Fruit fly (Drosophila melanogaster) whole organism, embryonic: ENCODE results near the gene Fit2.

ENCODE experiments used
- Aef1 ChIP-seq: fragments of 200-800 bp; sonication (Bioruptor generic); IDR thresholded peaks from 3 replicates; pipeline ENCODE4 v1.3.6; 2022; ENCODE audit warnings: missing biosample characterization, missing genetic modification characterization
- CG12104 ChIP-seq: fragments of 200-800 bp; sonication (Bioruptor generic); optimal IDR thresholded peaks from 3 replicates; lab custom pipeline; 2016; ENCODE audit warnings: missing biosample characterization, missing genetic modification characterization
- CG12659 ChIP-seq: fragments of 200-800 bp; sonication (Bioruptor generic); optimal IDR thresholded peaks from 3 replicates; lab custom pipeline; 2017; ENCODE audit warnings: mild to moderate bottlenecking, missing biosample characterization, missing genetic modification reagents, missing genetic modification characterization
- CG13775 ChIP-seq: fragments of 200-800 bp; sonication (Bioruptor generic); optimal IDR thresholded peaks from 3 replicates; lab custom pipeline; 2017; ENCODE audit warnings: missing biosample characterization, mild to moderate bottlenecking, missing genetic modification characterization
- CG2120 ChIP-seq: fragments of 200-800 bp; sonication (Bioruptor generic); optimal IDR thresholded peaks from 3 replicates; lab custom pipeline; 2016; ENCODE audit warnings: missing biosample characterization, missing genetic modification characterization
- CG30020 ChIP-seq: fragments of 200-800 bp; optimal IDR thresholded peaks from 2 replicates; lab custom pipeline; 2019; ENCODE audit warnings: missing biosample characterization, mild to moderate bottlenecking, missing genetic modification characterization, moderate library complexity
- CG30403 ChIP-seq: fragments of 200-800 bp; sonication (Bioruptor generic); optimal IDR thresholded peaks from 3 replicates; lab custom pipeline; 2016; ENCODE audit warnings: missing biosample characterization, missing genetic modification characterization
- CG32532 ChIP-seq: fragments of 200-800 bp; sonication (Bioruptor generic); IDR thresholded peaks from 2 replicates; pipeline ENCODE4 v1.3.6; 2022; ENCODE audit warnings: missing biosample characterization, missing genetic modification characterization
- CG3847 ChIP-seq: fragments of 200-800 bp; sonication (Bioruptor generic); IDR thresholded peaks from 2 replicates; pipeline ENCODE4 v1.3.6; 2022; ENCODE audit warnings: missing biosample characterization, missing genetic modification characterization
- CG4424 ChIP-seq: fragments of 200-800 bp; sonication (Bioruptor generic); optimal IDR thresholded peaks from 3 replicates; lab custom pipeline; 2016; ENCODE audit warnings: missing biosample characterization, missing genetic modification characterization
- CG4617 ChIP-seq: fragments of 200-800 bp; sonication (Bioruptor generic); optimal IDR thresholded peaks from 3 replicates; lab custom pipeline; 2016; ENCODE audit warnings: missing biosample characterization, missing genetic modification characterization, borderline replicate concordance
- CG7928 ChIP-seq: fragments of 200-800 bp; sonication (Bioruptor generic); optimal IDR thresholded peaks from 2 replicates; lab custom pipeline; 2017; ENCODE audit warnings: missing biosample characterization, mild to moderate bottlenecking, missing genetic modification characterization
- CG9797 ChIP-seq: fragments of 200-800 bp; sonication (Bioruptor generic); optimal IDR thresholded peaks from 3 replicates; lab custom pipeline; 2018; ENCODE audit warnings: missing biosample characterization, mild to moderate bottlenecking, missing genetic modification characterization
- Dad ChIP-seq: fragments of 200-800 bp; sonication (Bioruptor generic); optimal IDR thresholded peaks from 3 replicates; lab custom pipeline; 2016; ENCODE audit warnings: missing biosample characterization, missing genetic modification characterization
- Dll ChIP-seq: fragments of 200-800 bp; sonication (Bioruptor generic); IDR thresholded peaks from 4 replicates; pipeline ENCODE4 v1.3.6; 2022; ENCODE audit warnings: missing biosample characterization, missing genetic modification characterization; ENCODE audit not compliant: partially characterized antibody
- Dp ChIP-seq: fragments of 200-800 bp; sonication (Bioruptor generic); optimal IDR thresholded peaks from 2 replicates; lab custom pipeline; 2018; ENCODE audit warnings: missing biosample characterization, mild to moderate bottlenecking, missing genetic modification characterization, moderate library complexity
- E2f2 ChIP-seq: fragments of 200-800 bp; sonication (Bioruptor generic); IDR thresholded peaks from 2 replicates; pipeline ENCODE4 v1.3.6; 2022; ENCODE audit warnings: missing biosample characterization, missing genetic modification characterization
- GATAe ChIP-seq: fragments of 200-800 bp; sonication (Bioruptor generic); conservative IDR thresholded peaks from 2 replicates; pipeline ENCODE4 v1.3.6; 2022; ENCODE audit warnings: missing biosample characterization, missing genetic modification characterization
- Lhr ChIP-seq: fragments of 200-800 bp; sonication (Bioruptor generic); optimal IDR thresholded peaks from 3 replicates; lab custom pipeline; 2017; ENCODE audit warnings: mild to moderate bottlenecking, missing biosample characterization, missing genetic modification reagents, missing genetic modification characterization
- MESR4 ChIP-seq: fragments of 200-800 bp; sonication (Bioruptor generic); optimal IDR thresholded peaks from 2 replicates; lab custom pipeline; 2018; ENCODE audit warnings: missing biosample characterization, mild to moderate bottlenecking, missing genetic modification characterization, moderate library complexity
- Med ChIP-seq: fragments of 200-800 bp; sonication (Bioruptor generic); peaks from one replicate; lab custom pipeline; 2016; ENCODE audit warnings: missing biosample characterization, missing genetic modification characterization, mild to moderate bottlenecking, inconsistent platforms, moderate library complexity
- Optix ChIP-seq: fragments of 200-800 bp; sonication (Bioruptor generic); IDR thresholded peaks from 3 replicates; pipeline ENCODE4 v1.3.6; 2022; ENCODE audit warnings: missing biosample characterization, missing genetic modification characterization
- Pdp1 ChIP-seq, 2 experiments: fragments of 200-800 bp; sonication (Bioruptor generic); optimal IDR thresholded peaks; 3 replicates each; lab custom pipeline; 2016; ENCODE audit warnings: missing biosample characterization in 2 of 2, missing genetic modification characterization in 2 of 2, mild to moderate bottlenecking in 1 of 2, moderate library complexity in 1 of 2
- Stat92E ChIP-seq, 3 experiments: fragments of >200 bp in 2 of 3; fragments of 200-800 bp in 1 of 3; sonication (Bioruptor generic) in 1 of 3; optimal IDR thresholded peaks; 2 replicates each; lab custom pipeline; 2017 to 2019; ENCODE audit warnings: missing biosample characterization in 3 of 3, missing genetic modification characterization in 3 of 3, mild to moderate bottlenecking in 1 of 3, moderate library complexity in 1 of 3
- TFAM ChIP-seq: fragments of 200-800 bp; sonication (Bioruptor generic); optimal IDR thresholded peaks from 2 replicates; lab custom pipeline; 2017; ENCODE audit warnings: missing biosample characterization, missing genetic modification characterization, inconsistent platforms
- Trl ChIP-seq, 3 experiments: fragments of >200 bp in 2 of 3; fragments of 200-800 bp in 1 of 3; sonication (Bioruptor generic) in 1 of 3; optimal IDR thresholded peaks; 2 replicates in 1 of 3; 3 replicates in 2 of 3; lab custom pipeline; 2016 to 2017; ENCODE audit warnings: missing biosample characterization in 1 of 3, missing genetic modification characterization in 1 of 3
- YL-1 ChIP-seq: fragments of 200-800 bp; sonication (Bioruptor generic); optimal IDR thresholded peaks from 3 replicates; lab custom pipeline; 2017; ENCODE audit warnings: missing biosample characterization, mild to moderate bottlenecking, missing genetic modification characterization
- ac ChIP-seq: fragments of 200-800 bp; sonication (Bioruptor generic); optimal IDR thresholded peaks from 3 replicates; lab custom pipeline; 2017; ENCODE audit warnings: missing biosample characterization, mild to moderate bottlenecking, missing genetic modification characterization
- ase ChIP-seq: fragments of 200-800 bp; sonication (Bioruptor generic); IDR thresholded peaks from 3 replicates; pipeline ENCODE4 v1.3.6; 2022; ENCODE audit warnings: missing biosample characterization, missing genetic modification characterization
- cg ChIP-seq: fragments of 200-800 bp; sonication (Bioruptor generic); optimal IDR thresholded peaks from 3 replicates; lab custom pipeline; 2019; ENCODE audit warnings: missing biosample characterization, mild to moderate bottlenecking, missing genetic modification characterization, moderate library complexity
- chif ChIP-seq, 2 experiments: fragments of 200-800 bp; sonication (Bioruptor generic); optimal IDR thresholded peaks; 3 replicates each; lab custom pipeline; 2016; ENCODE audit warnings: missing biosample characterization in 2 of 2, missing genetic modification characterization in 2 of 2
- crp ChIP-seq, 2 experiments: fragments of 200-800 bp; sonication (Bioruptor generic); optimal IDR thresholded peaks; 2 replicates in 1 of 2; 3 replicates in 1 of 2; lab custom pipeline; 2017; ENCODE audit warnings: missing biosample characterization in 2 of 2, missing genetic modification characterization in 2 of 2, mild to moderate bottlenecking in 1 of 2, moderate library complexity in 1 of 2
- dm ChIP-seq: fragments of 200-800 bp; sonication (Bioruptor generic); optimal IDR thresholded peaks from 3 replicates; lab custom pipeline; 2016; ENCODE audit warnings: missing biosample characterization, missing genetic modification characterization
- dpn ChIP-seq, 2 experiments: fragments of 200-800 bp; sonication (Bioruptor generic); optimal IDR thresholded peaks; 3 replicates each; lab custom pipeline; 2016; ENCODE audit warnings: missing biosample characterization in 2 of 2, missing genetic modification characterization in 2 of 2
- gcm ChIP-seq: fragments of 200-800 bp; sonication (Bioruptor generic); optimal IDR thresholded peaks from 2 replicates; lab custom pipeline; 2019; ENCODE audit warnings: missing biosample characterization, mild to moderate bottlenecking, missing genetic modification characterization, moderate library complexity
- hth ChIP-seq: fragments of >200 bp; optimal IDR thresholded peaks from 2 replicates; lab custom pipeline; 2017; ENCODE audit warnings: inconsistent platforms
- jumu ChIP-seq: fragments of 200-800 bp; sonication (Bioruptor generic); optimal IDR thresholded peaks from 3 replicates; lab custom pipeline; 2016; ENCODE audit warnings: missing biosample characterization, missing genetic modification characterization
- ken ChIP-seq: fragments of 200-800 bp; sonication (Bioruptor generic); IDR thresholded peaks from 3 replicates; pipeline ENCODE4 v1.3.6; 2022; ENCODE audit warnings: missing biosample characterization, missing genetic modification characterization
- lmd ChIP-seq: fragments of 200-800 bp; sonication (Bioruptor generic); IDR thresholded peaks from 2 replicates; pipeline ENCODE4 v1.3.6; 2022; ENCODE audit warnings: missing biosample characterization, missing genetic modification characterization
- nerfin-1 ChIP-seq: fragments of 200-800 bp; sonication (Bioruptor generic); optimal IDR thresholded peaks from 3 replicates; lab custom pipeline; 2019; ENCODE audit warnings: missing biosample characterization, mild to moderate bottlenecking, missing genetic modification characterization, moderate library complexity
- nmo ChIP-seq: fragments of 200-800 bp; sonication (Bioruptor generic); optimal IDR thresholded peaks from 2 replicates; lab custom pipeline; 2018; ENCODE audit warnings: missing biosample characterization, mild to moderate bottlenecking, missing genetic modification characterization, moderate library complexity
- otp ChIP-seq: fragments of 200-800 bp; sonication (Bioruptor generic); IDR thresholded peaks from 3 replicates; pipeline ENCODE4, ENCODE4 v1.3.6; 2022; ENCODE audit warnings: missing biosample characterization, missing genetic modification characterization
- pros ChIP-seq: fragments of 200-800 bp; sonication (Bioruptor generic); optimal IDR thresholded peaks from 3 replicates; lab custom pipeline; 2019; ENCODE audit warnings: missing biosample characterization, mild to moderate bottlenecking, missing genetic modification characterization, moderate library complexity
- row ChIP-seq: fragments of 200-800 bp; sonication (Bioruptor generic); IDR thresholded peaks from 3 replicates; pipeline ENCODE4 v1.3.6; 2022; ENCODE audit warnings: missing biosample characterization, missing genetic modification characterization
- sens ChIP-seq: fragments of 200-800 bp; sonication (Bioruptor generic); peaks from one replicate; lab custom pipeline; 2016; ENCODE audit warnings: missing biosample characterization, missing genetic modification characterization
- tgo ChIP-seq: fragments of 200-800 bp; sonication (Bioruptor generic); IDR thresholded peaks from 3 replicates; pipeline ENCODE4 v1.3.6; 2022; ENCODE audit warnings: missing biosample characterization, missing genetic modification characterization
- unc-4 ChIP-seq: fragments of 200-800 bp; sonication (Bioruptor generic); IDR thresholded peaks from 2 replicates; pipeline ENCODE4 v1.3.6; 2022; ENCODE audit warnings: missing biosample characterization, missing genetic modification characterization; ENCODE audit not compliant: partially characterized antibody
- vnd ChIP-seq: fragments of 200-800 bp; sonication (Bioruptor generic); IDR thresholded peaks from 3 replicates; pipeline ENCODE4 v1.3.6; 2022; ENCODE audit warnings: missing biosample characterization, missing genetic modification characterization; ENCODE audit not compliant: partially characterized antibody

Fit2 gene

DNA sequence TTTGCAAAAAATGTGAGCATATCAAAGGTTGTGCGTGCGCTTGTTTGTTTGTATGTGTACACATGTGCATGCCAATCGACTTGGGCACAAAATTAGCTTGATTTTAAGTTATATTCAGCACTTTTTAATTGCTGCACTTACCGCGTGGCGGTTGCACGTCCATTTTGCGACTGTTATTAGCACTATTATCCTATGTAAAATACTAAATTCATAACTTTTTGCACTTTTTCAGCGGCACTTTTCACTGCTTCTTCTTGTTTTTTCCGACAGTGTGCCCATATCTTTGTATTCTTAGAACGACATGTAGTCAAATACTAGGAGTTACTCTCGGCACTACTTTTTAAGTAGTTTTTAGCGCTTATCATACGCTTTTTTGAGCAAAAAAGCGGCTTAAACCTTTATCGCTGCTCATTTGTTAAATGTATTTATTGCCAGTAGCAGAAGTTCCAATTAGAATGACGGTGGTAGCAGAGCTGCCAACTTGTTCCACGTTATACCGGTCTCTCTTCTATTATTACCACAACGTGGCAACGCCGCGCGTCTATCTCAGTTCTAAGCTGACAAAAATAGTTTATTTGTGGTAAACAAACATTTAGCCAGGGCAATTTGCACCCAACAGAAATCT, 18.3 kb downstream of the Fit2 start, which contains the start of the genes scaf6 and Papst2 (continued):
- peak in 1 of 3 experiments; percentile 35 for TF ChIP-seq Stat92E (GFP tag; optimal IDR thresholded peaks at IDR 0.05; lab: Kevin White, UChicago)
- peak; percentile 48 for TF ChIP-seq CG30020 (tag; lab: Kevin White, UChicago)
- peak; percentile 82 for TF ChIP-seq CG9797 (GFP tag; lab: Kevin White, UChicago)
- TF ChIP-seq CG7928: no peak
- peak; percentile 67 for TF ChIP-seq Med (GFP tag; lab: Kevin White, UChicago)
- 0 out of 3 replicates have a peak, but pooled peaks have one; percentile 13 for TF ChIP-seq ken (GFP tag; lab: Robert Waterston, UW)
- peak; percentile 70 for TF ChIP-seq MESR4
- TF ChIP-seq Dll: peak; percentile 53; the same call in 2 of the 4 replicates
- TF ChIP-seq dpn (GFP tag; optimal IDR thresholded peaks at IDR 0.05; lab: Kevin White, UChicago): peak in 1 of 2 experiments; percentile 6
- peak; percentile 38; the same call in 1 of the 2 replicates for TF ChIP-seq E2f2 (GFP tag; lab: Robert Waterston, UW)
- TF ChIP-seq Pdp1 (GFP tag; optimal IDR thresholded peaks at IDR 0.05; lab: Kevin White, UChicago): peak; percentile 15 to 31
- TF ChIP-seq chif (GFP tag; optimal IDR thresholded peaks at IDR 0.05; lab: Kevin White, UChicago): peak in 1 of 2 experiments; percentile 5
- peak; percentile 66 for TF ChIP-seq cg (GFP tag; lab: Kevin White, UChicago)
- TF ChIP-seq Lhr: peak; percentile 65
- TF ChIP-seq lmd (GFP tag; lab: Robert Waterston, UW): no peak
- peak; percentile 74 for TF ChIP-seq sens (GFP tag; lab: Kevin White, UChicago)
- peak in 1 of 2 experiments; percentile 5 for TF ChIP-seq crp (GFP tag; optimal IDR thresholded peaks at IDR 0.05; lab: Kevin White, UChicago)
- no peak for TF ChIP-seq ac (GFP tag; lab: Kevin White, UChicago)
- peak; percentile 65 for TF ChIP-seq nmo (GFP tag; lab: Kevin White, UChicago)
- TF ChIP-seq otp (GFP tag; lab: Robert Waterston, UW): no peak
- TF ChIP-seq Dad (GFP tag; lab: Kevin White, UChicago): no peak
- TF ChIP-seq jumu (GFP tag; lab: Kevin White, UChicago): peak; percentile 13
- no peak for TF ChIP-seq hth
- TF ChIP-seq GATAe (GFP tag; lab: Robert Waterston, UW): 0 out of 2 replicates have a peak, but pooled peaks have one; percentile 24
- peak; percentile 75 for TF ChIP-seq CG12659 (GFP tag; lab: Kevin White, UChicago)
- TF ChIP-seq pros: no peak
- peak; percentile 41 for TF ChIP-seq row
- TF ChIP-seq Aef1 (GFP tag; lab: Robert Waterston, UW): no peak
- peak; percentile 8; the same call in 1 of the 2 replicates for TF ChIP-seq CG32532 (GFP tag; lab: Robert Waterston, UW)
- peak; percentile 79 for TF ChIP-seq CG3847 (GFP tag; lab: Robert Waterston, UW)
- no peak for TF ChIP-seq nerfin-1
- TF ChIP-seq gcm: peak; percentile 29
- no peak for TF ChIP-seq Optix
- peak; percentile 85 for TF ChIP-seq YL-1
- peak; percentile 19 for TF ChIP-seq CG13775 (GFP tag; lab: Kevin White, UChicago)
- TF ChIP-seq CG12104: peak; percentile 10
- TF ChIP-seq unc-4 (GFP tag; lab: Robert Waterston, UW): 0 out of 2 replicates have a peak, but pooled peaks have one; percentile 25
- peak; percentile 5 for TF ChIP-seq CG30403
- TF ChIP-seq ase: no peak
- TF ChIP-seq CG4617 (GFP tag; lab: Kevin White, UChicago): peak; percentile 82
- TF ChIP-seq vnd (GFP tag; lab: Robert Waterston, UW): 0 out of 3 replicates have a peak, but pooled peaks have one; percentile 22
- no peak for TF ChIP-seq TFAM
- peak in 1 of 2 experiments; percentile 38 for TF ChIP-seq Trl (optimal IDR thresholded peaks at IDR 0.05; lab: Kevin White, UChicago)
- TF ChIP-seq Trl (GFP tag; optimal IDR thresholded peaks at IDR 0.05; lab: Kevin White, UChicago): no peak
- peak; percentile 23 for TF ChIP-seq CG4424 (GFP tag; lab: Kevin White, UChicago)
- no peak for TF ChIP-seq tgo (GFP tag; lab: Robert Waterston, UW)
- TF ChIP-seq CG2120 (GFP tag; lab: Kevin White, UChicago): peak; percentile 20
- TF ChIP-seq Dp (GFP tag; lab: Kevin White, UChicago): peak; percentile 36
- TF ChIP-seq dm: peak; percentile 75
